Worm (Caenorhabditis elegans) whole organism, young adult: Measurements from ENCODE around the gene F25F2.1.

Experiments
- B0019.2 ChIP-seq: fragments of 200-800 bp; sonication (Bioruptor generic); conservative IDR thresholded peaks from 2 replicates; pipeline ENCODE4 v1.3.6; 2022; ENCODE audit warnings: missing genetic modification reagents, missing genetic modification characterization, missing compliant biosample characterization
- F23B12.7 ChIP-seq: sonication (generic microtip); optimal IDR thresholded peaks from 2 replicates; lab custom pipeline; 2017; ENCODE audit warnings: missing genetic modification characterization, mild to moderate bottlenecking, missing compliant biosample characterization, antibody characterized with exemption, moderate library complexity; ENCODE audit not compliant: insufficient read depth
- F37B4.10 ChIP-seq: fragments of 200-800 bp; sonication (Bioruptor generic); IDR thresholded peaks from 2 replicates; pipeline ENCODE4 v1.3.6; 2022; ENCODE audit warnings: missing genetic modification characterization, missing compliant biosample characterization
- F52B5.7 ChIP-seq: sonication (generic microtip); optimal IDR thresholded peaks from 2 replicates; lab custom pipeline; 2016; ENCODE audit warnings: mild to moderate bottlenecking, missing genetic modification characterization, missing compliant biosample characterization
- K11D2.4 ChIP-seq: fragments of 200-800 bp; sonication (Bioruptor generic); IDR thresholded peaks from 2 replicates; pipeline ENCODE4 v1.3.6; 2022; ENCODE audit warnings: missing genetic modification reagents, missing genetic modification characterization, missing compliant biosample characterization
- Y53G8AR.9 ChIP-seq: fragments of 200-800 bp; sonication (Bioruptor generic); conservative IDR thresholded peaks from 2 replicates; pipeline ENCODE4 v1.3.6; 2022; ENCODE audit warnings: missing genetic modification reagents, missing genetic modification characterization, missing compliant biosample characterization
- Y67H2A.10 ChIP-seq: fragments of 200-800 bp; sonication (Bioruptor generic); conservative IDR thresholded peaks from 2 replicates; pipeline ENCODE4 v1.3.6; 2022; ENCODE audit warnings: missing genetic modification reagents, missing genetic modification characterization, missing compliant biosample characterization
- Y79H2A.3 ChIP-seq: fragments of 200-800 bp; sonication (Bioruptor generic); conservative IDR thresholded peaks from 2 replicates; pipeline ENCODE4 v1.3.6; 2022; ENCODE audit warnings: missing genetic modification reagents, missing genetic modification characterization, missing compliant biosample characterization
- Y95B8A.8 ChIP-seq: fragments of 200-800 bp; sonication (Bioruptor generic); IDR thresholded peaks from 2 replicates; pipeline ENCODE4 v1.3.6; 2022; ENCODE audit warnings: missing genetic modification reagents, missing genetic modification characterization, missing compliant biosample characterization
- attf-3 ChIP-seq: fragments of 200-800 bp; sonication (Bioruptor generic); conservative IDR thresholded peaks from 2 replicates; pipeline ENCODE4 v1.3.6; 2022; ENCODE audit warnings: missing genetic modification reagents, missing genetic modification characterization, missing compliant biosample characterization
- ceh-79 ChIP-seq: sonication (generic microtip); optimal IDR thresholded peaks from 2 replicates; lab custom pipeline; 2017; ENCODE audit warnings: mild to moderate bottlenecking, missing genetic modification characterization, missing compliant biosample characterization
- ceh-91 ChIP-seq: fragments of 200-800 bp; sonication (Bioruptor generic); IDR thresholded peaks from 2 replicates; pipeline ENCODE4 v1.3.6; 2022; ENCODE audit warnings: missing genetic modification reagents, missing genetic modification characterization, missing compliant biosample characterization
- dox-1 ChIP-seq: fragments of 200-800 bp; sonication (Bioruptor generic); IDR thresholded peaks from 2 replicates; pipeline ENCODE4 v1.3.6; 2022; ENCODE audit warnings: missing genetic modification reagents, missing genetic modification characterization, missing compliant biosample characterization
- ekl-4 ChIP-seq: fragments of 200-800 bp; sonication (Bioruptor generic); IDR thresholded peaks from 2 replicates; pipeline ENCODE4 v1.3.6; 2022; ENCODE audit warnings: missing genetic modification reagents, missing genetic modification characterization, missing compliant biosample characterization
- ets-4 ChIP-seq: fragments of 200-800 bp; sonication (Bioruptor generic); optimal IDR thresholded peaks from 2 replicates; lab custom pipeline; 2018; ENCODE audit warnings: mild to moderate bottlenecking, missing genetic modification characterization, missing compliant biosample characterization
- him-1 ChIP-seq: sonication (generic microtip); optimal IDR thresholded peaks from 2 replicates; lab custom pipeline; 2016; ENCODE audit warnings: missing genotype, missing genetic modification reagents, missing genetic modification characterization, missing compliant biosample characterization
- hlh-12 ChIP-seq: sonication (generic microtip); optimal IDR thresholded peaks from 2 replicates; lab custom pipeline; 2016; ENCODE audit warnings: missing genetic modification characterization, missing compliant biosample characterization
- hmg-1.2 ChIP-seq: fragments of 200-800 bp; sonication (Bioruptor generic); IDR thresholded peaks from 2 replicates; pipeline ENCODE4 v1.3.6; 2022; ENCODE audit warnings: missing genetic modification reagents, missing genetic modification characterization, missing compliant biosample characterization
- hrde-1 ChIP-seq: sonication (generic microtip); optimal IDR thresholded peaks from 2 replicates; lab custom pipeline; 2016; ENCODE audit warnings: missing genetic modification characterization, mild to moderate bottlenecking, missing compliant biosample characterization, moderate library complexity, missing genotype, missing genetic modification reagents, borderline replicate concordance
- hsf-1 ChIP-seq: fragments of 200-800 bp; sonication (Bioruptor generic); IDR thresholded peaks from 2 replicates; pipeline ENCODE4 v1.3.6; 2022; ENCODE audit warnings: missing genetic modification reagents, missing genetic modification characterization, missing compliant biosample characterization
- lin-35 ChIP-seq, 3 experiments: fragments of 150-350 bp in 2 of 3; sonication (generic microtip) in 1 of 3; optimal IDR thresholded peaks; 2 replicates each; lab custom pipeline; 2014 to 2018; ENCODE audit warnings: missing biosample characterization in 3 of 3, missing genetic modification characterization in 3 of 3, missing genetic modification reagents in 3 of 3
- lir-1 ChIP-seq: fragments of 200-800 bp; sonication (Bioruptor generic); conservative IDR thresholded peaks from 2 replicates; pipeline ENCODE4 v1.3.6; 2022; ENCODE audit warnings: missing genetic modification reagents, missing genetic modification characterization, missing compliant biosample characterization
- lsy-27 ChIP-seq: sonication (generic microtip); optimal IDR thresholded peaks from 2 replicates; lab custom pipeline; 2017; ENCODE audit warnings: missing genetic modification characterization, mild to moderate bottlenecking, missing compliant biosample characterization, antibody characterized with exemption, missing genotype, borderline replicate concordance; ENCODE audit not compliant: insufficient read depth
- madf-10 ChIP-seq: sonication (generic microtip); optimal IDR thresholded peaks from 2 replicates; lab custom pipeline; 2016; ENCODE audit warnings: mild to moderate bottlenecking, missing genetic modification characterization, missing compliant biosample characterization
- madf-3 ChIP-seq: fragments of 200-800 bp; sonication (Bioruptor generic); IDR thresholded peaks from 2 replicates; pipeline ENCODE4 v1.3.6; 2022; ENCODE audit warnings: missing genetic modification reagents, missing genetic modification characterization, missing compliant biosample characterization
- madf-6 ChIP-seq: fragments of 200-800 bp; sonication (Bioruptor generic); IDR thresholded peaks from 2 replicates; pipeline ENCODE4 v1.3.6; 2022; ENCODE audit warnings: missing genetic modification reagents, missing genetic modification characterization, missing compliant biosample characterization
- nfya-2 ChIP-seq: fragments of 200-800 bp; sonication (Bioruptor generic); IDR thresholded peaks from 2 replicates; pipeline ENCODE4 v1.3.6; 2022; ENCODE audit warnings: missing genetic modification reagents, missing genetic modification characterization, missing compliant biosample characterization
- nhr-27 ChIP-seq: fragments of 200-800 bp; sonication (Bioruptor generic); optimal IDR thresholded peaks from 2 replicates; lab custom pipeline; 2018; ENCODE audit warnings: mild to moderate bottlenecking, missing genetic modification characterization, moderate library complexity, missing compliant biosample characterization
- nhr-80 ChIP-seq: sonication (generic microtip); optimal IDR thresholded peaks from 2 replicates; lab custom pipeline; 2016; ENCODE audit warnings: missing genetic modification characterization, missing compliant biosample characterization
- pbrm-1 ChIP-seq: fragments of 200-800 bp; sonication (Bioruptor generic); IDR thresholded peaks from 2 replicates; pipeline ENCODE4 v1.3.6; 2022; ENCODE audit warnings: missing genetic modification reagents, missing genetic modification characterization, missing compliant biosample characterization
- rcor-1 ChIP-seq: fragments of 200-800 bp; sonication (Bioruptor generic); IDR thresholded peaks from 2 replicates; pipeline ENCODE4 v1.3.6; 2022; ENCODE audit warnings: missing genetic modification reagents, missing genetic modification characterization, missing compliant biosample characterization
- rec-8 ChIP-seq, 2 experiments: sonication (generic microtip); optimal IDR thresholded peaks; 2 replicates each; lab custom pipeline; 2016; ENCODE audit warnings: mild to moderate bottlenecking in 2 of 2, missing genetic modification characterization in 2 of 2, missing genetic modification reagents in 2 of 2, missing genotype in 2 of 2, missing biosample characterization in 1 of 2, missing compliant biosample characterization in 1 of 2, moderate library complexity in 1 of 2
- sdz-38 ChIP-seq: sonication (generic microtip); optimal IDR thresholded peaks from 2 replicates; lab custom pipeline; 2016; ENCODE audit warnings: missing genotype, missing genetic modification characterization, missing compliant biosample characterization
- snpc-1.1 ChIP-seq: sonication (generic microtip); optimal IDR thresholded peaks from 2 replicates; lab custom pipeline; 2017; ENCODE audit warnings: missing genetic modification characterization, mild to moderate bottlenecking, missing compliant biosample characterization, antibody characterized with exemption, moderate library complexity, missing genotype, missing genetic modification reagents; ENCODE audit not compliant: insufficient read depth
- snpc-1.3 ChIP-seq: sonication (generic microtip); optimal IDR thresholded peaks from 2 replicates; lab custom pipeline; 2017; ENCODE audit warnings: missing genetic modification characterization, mild to moderate bottlenecking, missing compliant biosample characterization, antibody characterized with exemption, moderate library complexity, missing genotype, missing genetic modification reagents; ENCODE audit not compliant: insufficient read depth
- snpc-3.4 ChIP-seq: sonication (generic microtip); optimal IDR thresholded peaks from 2 replicates; lab custom pipeline; 2017; ENCODE audit warnings: missing genetic modification characterization, mild to moderate bottlenecking, missing compliant biosample characterization, antibody characterized with exemption, moderate library complexity, missing genotype, missing genetic modification reagents
- snpc-4 ChIP-seq, 5 experiments: fragments of 150-350 bp in 1 of 5; sonication (generic microtip) in 4 of 5; optimal IDR thresholded peaks; 2 replicates each; lab custom pipeline; 2014 to 2018; ENCODE audit warnings: missing genetic modification characterization in 5 of 5, missing biosample characterization in 3 of 5, antibody characterized with exemption in 2 of 5, mild to moderate bottlenecking in 2 of 5, missing compliant biosample characterization in 2 of 5, missing genotype in 2 of 5, moderate library complexity in 2 of 5, missing genetic modification reagents in 1 of 5
- tlf-1 ChIP-seq: fragments of 200-800 bp; sonication (Bioruptor generic); optimal IDR thresholded peaks from 2 replicates; lab custom pipeline; 2018; ENCODE audit warnings: mild to moderate bottlenecking, missing genetic modification characterization, missing compliant biosample characterization
- unc-130 ChIP-seq: sonication (generic microtip); optimal IDR thresholded peaks from 2 replicates; lab custom pipeline; 2016; ENCODE audit warnings: missing genetic modification reagents, missing genetic modification characterization, missing compliant biosample characterization
- unc-62 ChIP-seq: fragments of 150-350 bp; optimal IDR thresholded peaks from 2 replicates; lab custom pipeline; 2014; ENCODE audit warnings: missing biosample characterization, missing genetic modification reagents, missing genetic modification characterization
- ztf-18 ChIP-seq: sonication (generic microtip); optimal IDR thresholded peaks from 2 replicates; lab custom pipeline; 2016; ENCODE audit warnings: missing genotype, mild to moderate bottlenecking, missing genetic modification characterization, missing compliant biosample characterization
- ztf-25 ChIP-seq: fragments of 200-800 bp; sonication (Bioruptor generic); IDR thresholded peaks from 2 replicates; pipeline ENCODE4 v1.3.6; 2022; ENCODE audit warnings: missing genetic modification reagents, missing genetic modification characterization, missing compliant biosample characterization
- ztf-26 ChIP-seq: sonication (generic microtip); optimal IDR thresholded peaks from 2 replicates; lab custom pipeline; 2017; ENCODE audit warnings: missing genetic modification characterization, missing compliant biosample characterization
- ztf-28 ChIP-seq: fragments of 200-800 bp; sonication (Bioruptor generic); IDR thresholded peaks from 2 replicates; pipeline ENCODE4 v1.3.6; 2022; ENCODE audit warnings: missing genetic modification reagents, missing genetic modification characterization, missing compliant biosample characterization

The F25F2.1 gene

ce11 chrIII:4508064-4508905 is at the start of gene F25F2.1, which contains the start of gene cct-5:
TSS of gene F25F2.1 (plus strand) at chrIII:4508855.
TSS of gene cct-5 (minus strand) at chrIII:4508114.
- TF ChIP-seq unc-130 (GFP tag; lab: Kevin White, UChicago): peak; percentile 79
- TF ChIP-seq ztf-18 (tag; lab: Kevin White, UChicago): peak; percentile 79
- no peak for TF ChIP-seq rec-8 (tag; optimal IDR thresholded peaks at IDR 0.05; lab: Kevin White, UChicago)
- TF ChIP-seq snpc-1.3 (tag; lab: Kevin White, UChicago): peak; percentile 86
- TF ChIP-seq nhr-80 (tag; lab: Kevin White, UChicago): no peak
- TF ChIP-seq unc-62 (GFP tag; lab: Kevin White, UChicago): no peak
- TF ChIP-seq ets-4: no peak
- peak; percentile 90 for TF ChIP-seq tlf-1 (GFP tag; lab: Kevin White, UChicago)
- TF ChIP-seq lir-1 (GFP tag; lab: Robert Waterston, UW): peak; percentile 67; the same call in 1 of the 2 replicates
- peak; percentile 19 for TF ChIP-seq lsy-27
- TF ChIP-seq Y53G8AR.9 (GFP tag; lab: Robert Waterston, UW): 0 out of 2 replicates have a peak, but pooled peaks have one; percentile 43
- TF ChIP-seq ztf-26 (tag; lab: Kevin White, UChicago): no peak
- TF ChIP-seq hsf-1 (GFP tag; lab: Robert Waterston, UW): peak; percentile 98
- TF ChIP-seq madf-3: peak; percentile 82; the same call in 1 of the 2 replicates
- no peak for TF ChIP-seq snpc-4 (GFP tag; optimal IDR thresholded peaks at IDR 0.05; lab: Kevin White, UChicago)
- TF ChIP-seq snpc-4 (tag; optimal IDR thresholded peaks at IDR 0.05; lab: Kevin White, UChicago): peak in 3 of 4 experiments; percentile 21 to 46 (median 38)
- TF ChIP-seq him-1 (tag; lab: Kevin White, UChicago): peak; percentile 47
- peak; percentile 53 for TF ChIP-seq snpc-1.1 (tag; lab: Kevin White, UChicago)
- peak; percentile 79 for TF ChIP-seq ekl-4 (GFP tag; lab: Robert Waterston, UW)
- peak; percentile 81 for TF ChIP-seq Y79H2A.3 (GFP tag; lab: Robert Waterston, UW)
- no peak for TF ChIP-seq F52B5.7
- no peak for TF ChIP-seq attf-3 (GFP tag; lab: Robert Waterston, UW)
- peak; percentile 97 for TF ChIP-seq madf-6 (GFP tag; lab: Robert Waterston, UW)
- peak; percentile 92 for TF ChIP-seq snpc-3.4
- TF ChIP-seq ztf-25 (GFP tag; lab: Robert Waterston, UW): no peak
- no peak for TF ChIP-seq hlh-12 (tag; lab: Kevin White, UChicago)
- peak; percentile 96 for TF ChIP-seq ceh-91 (GFP tag; lab: Robert Waterston, UW)
- TF ChIP-seq pbrm-1 (GFP tag; lab: Robert Waterston, UW): peak; percentile 70
- no peak for TF ChIP-seq ceh-79 (tag; lab: Kevin White, UChicago)
- no peak for TF ChIP-seq sdz-38 (tag; lab: Kevin White, UChicago)
- 0 out of 2 replicates have a peak, but pooled peaks have one; percentile 62 for TF ChIP-seq Y95B8A.8 (GFP tag; lab: Robert Waterston, UW)
- peak; percentile 93 for TF ChIP-seq dox-1 (GFP tag; lab: Robert Waterston, UW)
- TF ChIP-seq rcor-1 (GFP tag; lab: Robert Waterston, UW): peak; percentile 80
- peak; percentile 88 for TF ChIP-seq B0019.2 (GFP tag; lab: Robert Waterston, UW)
- TF ChIP-seq K11D2.4 (GFP tag; lab: Robert Waterston, UW): no peak
- no peak for TF ChIP-seq nfya-2 (GFP tag; lab: Robert Waterston, UW)
- peak; percentile 65; the same call in 1 of the 2 replicates for TF ChIP-seq Y67H2A.10 (GFP tag; lab: Robert Waterston, UW)
- peak in 2 of 3 experiments; percentile 62 to 66 for TF ChIP-seq lin-35 (GFP tag; optimal IDR thresholded peaks at IDR 0.05; lab: Kevin White, UChicago)
- TF ChIP-seq F23B12.7 (tag; lab: Kevin White, UChicago): peak; percentile 84
- TF ChIP-seq nhr-27: no peak
- TF ChIP-seq hmg-1.2 (GFP tag; lab: Robert Waterston, UW): peak; percentile 67
- TF ChIP-seq F37B4.10 (GFP tag; lab: Robert Waterston, UW): no peak
- peak; percentile 43; the same call in 1 of the 2 replicates for TF ChIP-seq ztf-28 (GFP tag; lab: Robert Waterston, UW)
- no peak for TF ChIP-seq madf-10 (tag; lab: Kevin White, UChicago)
- peak; percentile 24 for TF ChIP-seq hrde-1 (tag; lab: Kevin White, UChicago)
